Fruit fly (Drosophila melanogaster): ENCODE measurements around the gene Nha2.

Nha2 gene

dm6 chr3R:23028506-23028905 is 30.2 kb upstream of the Nha2 start (continued):
- TF ChIP-seq CG12104 (GFP tag; optimal IDR thresholded peaks at IDR 0.05) (peak; percentile 37), CG7786 (GFP tag; optimal IDR thresholded peaks at IDR 0.05) (peak; percentile 53), tna (GFP tag; IDR thresholded peaks at IDR 0.05; ENCODE audit: partially characterized antibody) (no peak), kay (GFP tag; optimal IDR thresholded peaks at IDR 0.05) (no peak), her (GFP tag; optimal IDR thresholded peaks at IDR 0.05) (peak; percentile 24), CG12155 (GFP tag; optimal IDR thresholded peaks at IDR 0.05) (peak; percentile 62), CG11398 (GFP tag; optimal IDR thresholded peaks at IDR 0.05) (no peak), CG3281 (GFP tag; optimal IDR thresholded peaks at IDR 0.05) (no peak), Abd-B (GFP tag; optimal IDR thresholded peaks at IDR 0.05) (peak; percentile 19), Atf3 (GFP tag; optimal IDR thresholded peaks at IDR 0.05) (peak; percentile 54), ato (GFP tag; IDR thresholded peaks at IDR 0.05; ENCODE audit: partially characterized antibody) (no peak), Hr3 (GFP tag; optimal IDR thresholded peaks at IDR 0.05) (no peak), CG15269 (tag; optimal IDR thresholded peaks at IDR 0.05) (peak; percentile 47), lilli (GFP tag; optimal IDR thresholded peaks at IDR 0.05) (peak; percentile 75), CG10565 (GFP tag; optimal IDR thresholded peaks at IDR 0.05) (no peak), nau (GFP tag; optimal IDR thresholded peaks at IDR 0.05) (no peak), esg (GFP tag; conservative IDR thresholded peaks at IDR 0.05) (peak; percentile 62), CG30020 (tag; optimal IDR thresholded peaks at IDR 0.05) (no peak), Asciz (GFP tag; optimal IDR thresholded peaks at IDR 0.05) (no peak), chinmo (GFP tag; IDR thresholded peaks at IDR 0.05; ENCODE audit: partially characterized antibody) (no peak), CG9876 (GFP tag; optimal IDR thresholded peaks at IDR 0.05) (no peak), scrt (GFP tag; optimal IDR thresholded peaks at IDR 0.05) (peak; percentile 22), sna (GFP tag; IDR thresholded peaks at IDR 0.05; ENCODE audit: partially characterized antibody) (no peak), Ssrp (tag; optimal IDR thresholded peaks at IDR 0.05) (no peak), crc (GFP tag; optimal IDR thresholded peaks at IDR 0.05) (peak; percentile 28), E2f1 (GFP tag; IDR thresholded peaks at IDR 0.05) (peak; percentile 54; the same call in 1 of the 2 replicates), CG10274 (GFP tag; optimal IDR thresholded peaks at IDR 0.05) (peak; percentile 1), Dip2 (GFP tag; IDR thresholded peaks at IDR 0.05) (no peak), CG12769 (tag; optimal IDR thresholded peaks at IDR 0.05) (peak; percentile 77), so (GFP tag; IDR thresholded peaks at IDR 0.05) (0 out of 3 replicates have a peak, but pooled peaks have one; percentile 32), chm (GFP tag; IDR thresholded peaks at IDR 0.05) (no peak), CG14667 (GFP tag; IDR thresholded peaks at IDR 0.05) (no peak), Drgx (GFP tag; IDR thresholded peaks at IDR 0.05) (peak; percentile 46; the same call in 1 of the 2 replicates), Deaf1 (tag; optimal IDR thresholded peaks at IDR 0.05) (peak; percentile 5), CG17802 (tag; optimal IDR thresholded peaks at IDR 0.05) (no peak), CG18619 (GFP tag; optimal IDR thresholded peaks at IDR 0.05) (peak; percentile 37), Scr (GFP tag; IDR thresholded peaks at IDR 0.05; ENCODE audit: partially characterized antibody) (no peak), tin (GFP tag; optimal IDR thresholded peaks at IDR 0.05) (peak; percentile 42), NFAT (GFP tag; IDR thresholded peaks at IDR 0.05) (peak; percentile 75), HmgZ (tag; optimal IDR thresholded peaks at IDR 0.05) (peak; percentile 15), br (optimal IDR thresholded peaks at IDR 0.05) (no peak), insv (GFP tag; optimal IDR thresholded peaks at IDR 0.05) (no peak), CG4854 (GFP tag; optimal IDR thresholded peaks at IDR 0.05) (no peak), CG7745 (tag; optimal IDR thresholded peaks at IDR 0.05) (no peak), CG9932 (GFP tag; IDR thresholded peaks at IDR 0.05) (peak; percentile 90), wdn (GFP tag; IDR thresholded peaks at IDR 0.05) (peak; percentile 53; the same call in 1 of the 2 replicates), gem (tag; optimal IDR thresholded peaks at IDR 0.05) (peak; percentile 67), ro (GFP tag; IDR thresholded peaks at IDR 0.05) (no peak), Oli (tag; optimal IDR thresholded peaks at IDR 0.05) (peak; percentile 32), Aef1 (GFP tag; IDR thresholded peaks at IDR 0.05) (peak; percentile 65), CG6654 (GFP tag; optimal IDR thresholded peaks at IDR 0.05) (peak; percentile 15)

Measured in whole organism, embryonic.